Worm (Caenorhabditis elegans) whole organism, L1 larva: Measurements from ENCODE around the gene C52B9.4.

Experiments used
- blmp-1 ChIP-seq: fragments of 150-350 bp; optimal IDR thresholded peaks from 2 replicates; lab custom pipeline; 2014; ENCODE audit warnings: missing biosample characterization, missing genetic modification characterization
- ceh-63 ChIP-seq: fragments of 200-800 bp; sonication (Bioruptor generic); optimal IDR thresholded peaks from 2 replicates; lab custom pipeline; 2018; ENCODE audit warnings: mild to moderate bottlenecking, missing genetic modification characterization, missing compliant biosample characterization
- ceh-8 ChIP-seq: fragments of 200-800 bp; sonication (Bioruptor generic); optimal IDR thresholded peaks from 2 replicates; lab custom pipeline; 2018; ENCODE audit warnings: mild to moderate bottlenecking, missing genetic modification characterization, moderate library complexity, missing compliant biosample characterization
- ceh-82 ChIP-seq, 3 experiments: fragments of 150-350 bp in 1 of 3; sonication (generic microtip) in 2 of 3; optimal IDR thresholded peaks; 2 replicates each; lab custom pipeline; 2014 to 2017; ENCODE audit warnings: missing biosample characterization in 3 of 3, missing genetic modification characterization in 3 of 3
- ceh-88 ChIP-seq: fragments of 200-800 bp; sonication (Bioruptor generic); IDR thresholded peaks from 2 replicates; pipeline ENCODE4 v1.3.6; 2022; ENCODE audit warnings: missing genetic modification characterization, missing compliant biosample characterization
- efl-1 ChIP-seq, 4 experiments: fragments of 150-350 bp; optimal IDR thresholded peaks in 3 of 4; peaks in 1 of 4; 1 replicate in 1 of 4; 2 replicates in 3 of 4; lab custom pipeline; 2014; ENCODE audit warnings: missing biosample characterization in 2 of 4, missing genetic modification characterization in 2 of 4, missing genetic modification reagents in 2 of 4
- elt-2 ChIP-seq: sonication (generic microtip); optimal IDR thresholded peaks from 2 replicates; lab custom pipeline; 2016; ENCODE audit warnings: missing genetic modification characterization, mild to moderate bottlenecking, inconsistent platforms, missing compliant biosample characterization, missing genetic modification reagents
- elt-3 ChIP-seq, 6 experiments: fragments of 150-350 bp in 1 of 6; sonication (generic microtip); optimal IDR thresholded peaks; 2 replicates each; lab custom pipeline; 2017 to 2018; ENCODE audit warnings: missing biosample characterization in 6 of 6, missing genetic modification characterization in 6 of 6, inconsistent platforms in 1 of 6
- ets-5 ChIP-seq: fragments of 200-800 bp; sonication (Bioruptor generic); IDR thresholded peaks from 2 replicates; pipeline ENCODE4 v1.3.6; 2022; ENCODE audit warnings: missing genetic modification characterization, missing compliant biosample characterization
- fkh-8 ChIP-seq: sonication (generic microtip); optimal IDR thresholded peaks from 2 replicates; lab custom pipeline; 2016; ENCODE audit warnings: mild to moderate bottlenecking, missing genetic modification characterization, missing compliant biosample characterization
- hlh-17 ChIP-seq: fragments of 200-800 bp; sonication (Bioruptor generic); optimal IDR thresholded peaks from 2 replicates; lab custom pipeline; 2018; ENCODE audit warnings: missing genetic modification characterization, mild to moderate bottlenecking, missing compliant biosample characterization, moderate library complexity, borderline replicate concordance
- irx-1 ChIP-seq: sonication (generic microtip); optimal IDR thresholded peaks from 2 replicates; lab custom pipeline; 2016; ENCODE audit warnings: missing genetic modification characterization, missing compliant biosample characterization
- lin-14 ChIP-seq: fragments of 200-800 bp; sonication (Bioruptor generic); optimal IDR thresholded peaks from 2 replicates; lab custom pipeline; 2018; ENCODE audit warnings: mild to moderate bottlenecking, missing genetic modification characterization, moderate library complexity, missing compliant biosample characterization
- lin-15B ChIP-seq: fragments of 150-350 bp; sonication (generic microtip); optimal IDR thresholded peaks from 3 replicates; lab custom pipeline; 2014; ENCODE audit warnings: missing biosample characterization, missing genetic modification characterization
- lin-35 ChIP-seq, 2 experiments: fragments of 150-350 bp; optimal IDR thresholded peaks; 2 replicates each; lab custom pipeline; 2014; ENCODE audit warnings: missing biosample characterization in 2 of 2, missing genetic modification characterization in 2 of 2, missing genetic modification reagents in 2 of 2
- lsy-2 ChIP-seq, 2 experiments: fragments of 150-350 bp; optimal IDR thresholded peaks; 2 replicates each; lab custom pipeline; 2014; ENCODE audit warnings: missing biosample characterization in 2 of 2, missing genetic modification characterization in 2 of 2
- nhr-12 ChIP-seq: sonication (generic microtip); optimal IDR thresholded peaks from 2 replicates; lab custom pipeline; 2017; ENCODE audit warnings: missing biosample characterization, missing genetic modification characterization
- nhr-19 ChIP-seq: fragments of 200-800 bp; sonication (Bioruptor generic); conservative IDR thresholded peaks from 2 replicates; pipeline ENCODE4 v1.3.6; 2022; ENCODE audit warnings: missing genetic modification characterization, missing compliant biosample characterization
- nhr-20 ChIP-seq: sonication (generic microtip); optimal IDR thresholded peaks from 2 replicates; lab custom pipeline; 2016; ENCODE audit warnings: mild to moderate bottlenecking, missing genetic modification characterization, missing compliant biosample characterization
- nhr-47 ChIP-seq: sonication (generic microtip); optimal IDR thresholded peaks from 2 replicates; lab custom pipeline; 2016; ENCODE audit warnings: mild to moderate bottlenecking, missing genetic modification characterization, moderate library complexity, missing compliant biosample characterization
- nhr-71 ChIP-seq: sonication (generic microtip); optimal IDR thresholded peaks from 2 replicates; lab custom pipeline; 2016; ENCODE audit warnings: mild to moderate bottlenecking, missing genetic modification characterization, moderate library complexity, missing compliant biosample characterization
- nhr-76 ChIP-seq: sonication (generic microtip); optimal IDR thresholded peaks from 2 replicates; lab custom pipeline; 2017; ENCODE audit warnings: missing biosample characterization, missing genetic modification characterization
- nhr-77 ChIP-seq: fragments of 150-350 bp; optimal IDR thresholded peaks from 2 replicates; lab custom pipeline; 2014; ENCODE audit warnings: missing biosample characterization, missing genetic modification characterization
- nhr-90 ChIP-seq: sonication (generic microtip); optimal IDR thresholded peaks from 2 replicates; lab custom pipeline; 2016; ENCODE audit warnings: mild to moderate bottlenecking, missing genetic modification characterization, missing compliant biosample characterization; ENCODE audit not compliant: poor library complexity
- rnt-1 ChIP-seq: sonication (generic microtip); optimal IDR thresholded peaks from 2 replicates; lab custom pipeline; 2016; ENCODE audit warnings: mild to moderate bottlenecking, missing genetic modification characterization, moderate library complexity, missing compliant biosample characterization
- snu-23 ChIP-seq: sonication (generic microtip); optimal IDR thresholded peaks from 2 replicates; lab custom pipeline; 2016; ENCODE audit warnings: missing genetic modification characterization, missing compliant biosample characterization
- sptf-1 ChIP-seq: fragments of 150-350 bp; optimal IDR thresholded peaks from 2 replicates; lab custom pipeline; 2014; ENCODE audit warnings: missing biosample characterization, missing genetic modification characterization
- unc-30 ChIP-seq: sonication (generic microtip); optimal IDR thresholded peaks from 2 replicates; lab custom pipeline; 2017; ENCODE audit warnings: missing biosample characterization, missing genetic modification characterization
- unc-62 ChIP-seq: fragments of 150-350 bp; optimal IDR thresholded peaks from 2 replicates; lab custom pipeline; 2014; ENCODE audit warnings: missing biosample characterization, missing genetic modification reagents, missing genetic modification characterization
- vab-15 ChIP-seq: sonication (generic microtip); optimal IDR thresholded peaks from 2 replicates; lab custom pipeline; 2017; ENCODE audit warnings: missing genotype, mild to moderate bottlenecking, missing genetic modification characterization, missing compliant biosample characterization
- xbp-1 ChIP-seq: sonication (generic microtip); optimal IDR thresholded peaks from 2 replicates; lab custom pipeline; 2016; ENCODE audit warnings: missing genetic modification characterization, missing compliant biosample characterization

C52B9.4 gene

ce11 chrX:4215500-4216107, 44.8 kb upstream of the C52B9.4 start:
- TF ChIP-seq nhr-90 (tag; lab: Kevin White, UChicago), result peak; percentile 32
- no peak for TF ChIP-seq unc-62 (GFP tag; lab: Kevin White, UChicago)
- TF ChIP-seq nhr-20 (tag; lab: Kevin White, UChicago), result peak; percentile 31
- TF ChIP-seq ets-5, result no peak
- peak in 1 of 6 experiments; percentile 53 for TF ChIP-seq elt-3 (tag; optimal IDR thresholded peaks at IDR 0.05; lab: Kevin White, UChicago)
- TF ChIP-seq irx-1 (tag; lab: Kevin White, UChicago), result no peak
- TF ChIP-seq nhr-71 (tag; lab: Kevin White, UChicago), result peak; percentile 11
- TF ChIP-seq lin-14, result peak; percentile 33
- TF ChIP-seq efl-1 (optimal IDR thresholded peaks at IDR 0.05; lab: Kevin White, UChicago), result no peak
- TF ChIP-seq efl-1 (GFP tag; optimal IDR thresholded peaks at IDR 0.05 in 1 of 2; lab: Kevin White, UChicago), result peak in 1 of 2 experiments; percentile 42
- TF ChIP-seq blmp-1 (tag; lab: Kevin White, UChicago), result peak; percentile 19
- peak; percentile 52 for TF ChIP-seq elt-2 (tag; lab: Kevin White, UChicago)

ce11 chrX:4216894-4217293, 43.6 kb upstream of the C52B9.4 start, which contains the start of the genes F20B6.10 and hpk-1:
Gene F20B6.10 (minus strand): TSS chrX:4217196.
Gene hpk-1 (minus strand): TSS chrX:4217290.
- no peak for TF ChIP-seq vab-15 (tag; lab: Kevin White, UChicago)
- TF ChIP-seq nhr-20 (tag; lab: Kevin White, UChicago), result no peak
- no peak for TF ChIP-seq nhr-77 (tag; lab: Kevin White, UChicago)
- TF ChIP-seq hlh-17 (GFP tag; lab: Kevin White, UChicago), result no peak
- TF ChIP-seq lin-15B (tag; lab: Kevin White, UChicago), result no peak
- no peak for TF ChIP-seq nhr-76 (tag; lab: Kevin White, UChicago)
- TF ChIP-seq irx-1 (tag; lab: Kevin White, UChicago), result no peak
- no peak for TF ChIP-seq ceh-88 (GFP tag; lab: Robert Waterston, UW)
- no peak for TF ChIP-seq fkh-8 (tag; lab: Kevin White, UChicago)

- TF ChIP-seq unc-62 (GFP tag; lab: Kevin White, UChicago), result no peak
- peak in 1 of 3 experiments; percentile 26 for TF ChIP-seq ceh-82 (tag; optimal IDR thresholded peaks at IDR 0.05; lab: Kevin White, UChicago)
- no peak for TF ChIP-seq nhr-19 (GFP tag; lab: Robert Waterston, UW)
- no peak for TF ChIP-seq sptf-1
- TF ChIP-seq fkh-8 (tag; lab: Kevin White, UChicago), result peak; percentile 22
- peak; percentile 48 for TF ChIP-seq lin-14
- TF ChIP-seq, all 84 proteins: peak for 3
Measured at ce11 chrX:4218174-4218573, 42.3 kb upstream of the C52B9.4 start, which contains the start of gene W01H2.2. Gene W01H2.2 (minus strand): TSS chrX:4218458.

- TF ChIP-seq xbp-1 (peak; percentile 59), nhr-20 (tag; lab: Kevin White, UChicago) (peak; percentile 42), lin-14 (peak; percentile 61), rnt-1 (peak; percentile 30), nhr-71 (tag; lab: Kevin White, UChicago) (peak; percentile 78), lsy-2 (tag; optimal IDR thresholded peaks at IDR 0.05; lab: Kevin White, UChicago) (peak; percentile 8 to 21), nhr-90 (tag; lab: Kevin White, UChicago) (peak; percentile 0), unc-30 (tag; lab: Kevin White, UChicago) (no peak), lin-35 (GFP tag; optimal IDR thresholded peaks at IDR 0.05; lab: Kevin White, UChicago) (peak in 1 of 2 experiments; percentile 26), nhr-19 (GFP tag; lab: Robert Waterston, UW) (peak; percentile 54), fkh-8 (tag; lab: Kevin White, UChicago) (peak; percentile 61), ceh-63 (GFP tag; lab: Kevin White, UChicago) (no peak), nhr-47 (peak; percentile 7), snu-23 (peak; percentile 43), irx-1 (tag; lab: Kevin White, UChicago) (no peak), efl-1 (optimal IDR thresholded peaks at IDR 0.05; lab: Kevin White, UChicago) (no peak), efl-1 (GFP tag; optimal IDR thresholded peaks at IDR 0.05 in 1 of 2; lab: Kevin White, UChicago) (peak in 1 of 2 experiments; percentile 42), ceh-8 (GFP tag; lab: Kevin White, UChicago) (peak; percentile 38), nhr-12 (no peak)
- TF ChIP-seq, all 84 proteins: peak for 14
Measured at ce11 chrX:4219487-4219886, 41.0 kb upstream of the C52B9.4 start.
